Worm (Caenorhabditis elegans): ENCODE data around the gene best-15.

best-15 gene

ce11 chrIV:10820114-10820513 is 11.9 kb downstream of the best-15 start:
- TF ChIP-seq ceh-91 (GFP tag; IDR thresholded peaks at IDR 0.05): no peak
- peak; percentile 49 for TF ChIP-seq attf-5 (GFP tag; optimal IDR thresholded peaks at IDR 0.05)
- peak; percentile 33 for TF ChIP-seq atf-7 (tag; optimal IDR thresholded peaks at IDR 0.05)
- TF ChIP-seq hrde-1 (tag; optimal IDR thresholded peaks at IDR 0.05; ENCODE audit: borderline replicate concordance): no peak
- no peak for TF ChIP-seq ceh-40 (GFP tag; IDR thresholded peaks at IDR 0.05)
- no peak for TF ChIP-seq hsf-1 (GFP tag; IDR thresholded peaks at IDR 0.05)
- no peak for TF ChIP-seq cebp-1 (GFP tag; IDR thresholded peaks at IDR 0.05)
- TF ChIP-seq cebp-1 (tag; optimal IDR thresholded peaks at IDR 0.05): peak; percentile 21
- peak in 1 of 2 experiments; percentile 41 for TF ChIP-seq let-607 (tag; optimal IDR thresholded peaks at IDR 0.05)
- TF ChIP-seq fkh-3 (tag; optimal IDR thresholded peaks at IDR 0.05): no peak
- TF ChIP-seq cebp-2 (GFP tag; IDR thresholded peaks at IDR 0.05): no peak
- no peak for TF ChIP-seq C06A6.2 (GFP tag; conservative IDR thresholded peaks at IDR 0.05)
- no peak for TF ChIP-seq chd-7 (tag; optimal IDR thresholded peaks at IDR 0.05)
- TF ChIP-seq nhr-80 (tag; optimal IDR thresholded peaks at IDR 0.05): peak; percentile 87
- TF ChIP-seq dox-1 (GFP tag; IDR thresholded peaks at IDR 0.05): peak; percentile 37; the same call in 1 of the 2 replicates
- no peak for TF ChIP-seq sdz-38 (tag; optimal IDR thresholded peaks at IDR 0.05)
- no peak for TF ChIP-seq die-1 (tag; optimal IDR thresholded peaks at IDR 0.05)
- no peak for TF ChIP-seq dpff-1 (tag; optimal IDR thresholded peaks at IDR 0.05)
- TF ChIP-seq efl-1 (GFP tag; optimal IDR thresholded peaks at IDR 0.05): no peak
- TF ChIP-seq Y79H2A.3 (GFP tag; conservative IDR thresholded peaks at IDR 0.05): no peak
- TF ChIP-seq akir-1 (GFP tag; optimal IDR thresholded peaks at IDR 0.05): no peak
- TF ChIP-seq lin-35 (GFP tag; optimal IDR thresholded peaks at IDR 0.05): no peak
- 0 out of 2 replicates have a peak, but pooled peaks have one; percentile 10 for TF ChIP-seq hmg-1.2 (GFP tag; IDR thresholded peaks at IDR 0.05)
- no peak for TF ChIP-seq ccch-3 (GFP tag; optimal IDR thresholded peaks at IDR 0.05)
- no peak for TF ChIP-seq dpl-1 (GFP tag; optimal IDR thresholded peaks at IDR 0.05)
- no peak for TF ChIP-seq mxl-1 (tag; optimal IDR thresholded peaks at IDR 0.05)
- no peak for TF ChIP-seq snpc-1.3 (tag; optimal IDR thresholded peaks at IDR 0.05; ENCODE audit: insufficient read depth)

- TF ChIP-seq atf-7 (tag; optimal IDR thresholded peaks at IDR 0.05) (peak; percentile 36), chd-7 (tag; optimal IDR thresholded peaks at IDR 0.05) (peak; percentile 17), efl-1 (GFP tag; optimal IDR thresholded peaks at IDR 0.05) (no peak), egrh-3 (GFP tag; IDR thresholded peaks at IDR 0.05) (no peak), ceh-79 (tag; optimal IDR thresholded peaks at IDR 0.05) (no peak), ets-4 (GFP tag; optimal IDR thresholded peaks at IDR 0.05) (no peak), lag-1 (GFP tag; IDR thresholded peaks at IDR 0.05) (no peak), F23B12.7 (tag; optimal IDR thresholded peaks at IDR 0.05; ENCODE audit: insufficient read depth) (no peak), lsl-1 (GFP tag; optimal IDR thresholded peaks at IDR 0.05) (no peak), snpc-1.1 (tag; optimal IDR thresholded peaks at IDR 0.05; ENCODE audit: insufficient read depth) (no peak), nhr-80 (tag; optimal IDR thresholded peaks at IDR 0.05) (no peak), K12H6.12 (tag; optimal IDR thresholded peaks at IDR 0.05) (peak; percentile 35), ztf-6 (GFP tag; IDR thresholded peaks at IDR 0.05) (no peak), nhr-120 (GFP tag; IDR thresholded peaks at IDR 0.05) (no peak), B0019.2 (GFP tag; conservative IDR thresholded peaks at IDR 0.05) (no peak), ccch-3 (GFP tag; optimal IDR thresholded peaks at IDR 0.05) (no peak), pbrm-1 (GFP tag; IDR thresholded peaks at IDR 0.05) (0 out of 2 replicates have a peak, but pooled peaks have one; percentile 6), F57C9.4 (tag; optimal IDR thresholded peaks at IDR 0.05) (no peak), zim-3 (tag; optimal IDR thresholded peaks at IDR 0.05) (no peak), bed-1 (GFP tag; IDR thresholded peaks at IDR 0.05) (no peak), F10E7.11 (tag; optimal IDR thresholded peaks at IDR 0.05) (no peak), zfh-2 (GFP tag; conservative IDR thresholded peaks at IDR 0.05) (peak; percentile 75), attf-6 (GFP tag; IDR thresholded peaks at IDR 0.05) (no peak), aptf-2 (GFP tag; conservative IDR thresholded peaks at IDR 0.05) (no peak), ztf-18 (tag; optimal IDR thresholded peaks at IDR 0.05) (no peak), ceh-40 (GFP tag; IDR thresholded peaks at IDR 0.05) (no peak), snpc-1.3 (tag; optimal IDR thresholded peaks at IDR 0.05; ENCODE audit: insufficient read depth) (no peak), cebp-2 (GFP tag; IDR thresholded peaks at IDR 0.05) (no peak), aptf-3 (GFP tag; IDR thresholded peaks at IDR 0.05) (no peak)
Observed at ce11 chrIV:10819049-10819448, 13.0 kb downstream of the best-15 start.
